Worm (Caenorhabditis elegans) whole organism, mixed stage, embryonic: Measurements from ENCODE around the gene selt-1.2.

Source experiments
- blmp-1 ChIP-seq: fragments of 150-350 bp; optimal IDR thresholded peaks from 2 replicates; lab custom pipeline; 2014; ENCODE audit warnings: missing biosample characterization, missing genetic modification characterization
- tbx-8 ChIP-seq: fragments of 200-800 bp; sonication (Bioruptor generic); optimal IDR thresholded peaks from 2 replicates; lab custom pipeline; 2018; ENCODE audit warnings: mild to moderate bottlenecking, missing genetic modification characterization, moderate library complexity, missing compliant biosample characterization
- ztf-11 ChIP-seq: fragments of 150-350 bp; optimal IDR thresholded peaks from 2 replicates; lab custom pipeline; 2014; ENCODE audit warnings: missing biosample characterization, missing genetic modification characterization

DNA sequence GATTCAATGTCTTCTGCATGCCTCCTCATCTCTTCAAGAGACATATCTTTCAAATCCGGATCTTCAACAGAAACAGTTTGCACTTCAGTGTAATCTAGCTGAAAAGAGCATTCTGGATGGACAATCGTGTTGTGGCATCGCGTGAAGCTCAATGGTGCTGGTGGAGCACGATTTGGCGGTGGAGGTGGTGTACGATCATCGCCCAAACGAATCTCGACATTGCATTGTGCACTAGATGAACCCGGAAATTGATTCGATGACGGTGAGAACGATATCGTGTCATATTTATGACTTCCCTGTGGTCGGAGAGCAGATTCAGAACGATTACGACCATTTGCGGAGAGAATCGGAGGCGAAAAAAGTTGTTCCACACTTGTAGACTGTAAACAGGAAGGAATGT lies 26.1 kb upstream of the selt-1.2 start:
- no peak for TF ChIP-seq ztf-11 (tag; lab: Kevin White, UChicago)
- no peak for TF ChIP-seq blmp-1
- TF ChIP-seq tbx-8, result no peak
